Worm (Caenorhabditis elegans): ENCODE results near the gene slc-36.5.

slc-36.5 gene

ce11 chrII:6858835-6859234, 18.0 kb downstream of the slc-36.5 start (continued):
- TF ChIP-seq spr-3 (GFP tag; optimal IDR thresholded peaks at IDR 0.05) (no peak), zfp-3 (GFP tag; conservative IDR thresholded peaks at IDR 0.05) (no peak), hmg-1.1 (GFP tag; IDR thresholded peaks at IDR 0.05) (peak; percentile 71), nhr-77 (tag; optimal IDR thresholded peaks at IDR 0.05) (no peak), aha-1 (tag) (no peak), nhr-237 (tag; optimal IDR thresholded peaks at IDR 0.05) (no peak), nhr-76 (tag; optimal IDR thresholded peaks at IDR 0.05) (no peak), gei-8 (GFP tag; optimal IDR thresholded peaks at IDR 0.05) (no peak), unc-39 (tag; optimal IDR thresholded peaks at IDR 0.05) (no peak), mes-2 (tag; optimal IDR thresholded peaks at IDR 0.05; ENCODE audit: poor library complexity, severe bottlenecking) (peak; percentile 74), nhr-6 (tag; optimal IDR thresholded peaks at IDR 0.05) (peak; percentile 2), Y75B8A.6 (GFP tag; IDR thresholded peaks at IDR 0.05) (no peak), ceh-44 (GFP tag; IDR thresholded peaks at IDR 0.05) (no peak), zip-11 (GFP tag; IDR thresholded peaks at IDR 0.05) (no peak), set-16 (GFP tag; IDR thresholded peaks at IDR 0.05) (no peak), fkh-10 (GFP tag; optimal IDR thresholded peaks at IDR 0.05) (no peak), nhr-41 (GFP tag; IDR thresholded peaks at IDR 0.05) (0 out of 2 replicates have a peak, but pooled peaks have one; percentile 16), nhr-28 (tag; optimal IDR thresholded peaks at IDR 0.05) (peak; percentile 84), daf-19 (GFP tag; conservative IDR thresholded peaks at IDR 0.05) (no peak), madf-9 (GFP tag; conservative IDR thresholded peaks at IDR 0.05) (no peak), lin-29 (GFP tag; IDR thresholded peaks at IDR 0.05) (no peak), ZK337.2 (GFP tag; IDR thresholded peaks at IDR 0.05) (no peak), dpl-1 (GFP tag; optimal IDR thresholded peaks at IDR 0.05) (peak; percentile 35), F26F4.8 (GFP tag; conservative IDR thresholded peaks at IDR 0.05) (no peak), hlh-30 (tag; optimal IDR thresholded peaks at IDR 0.05; ENCODE audit: insufficient read depth) (peak; percentile 4), snpc-1.2 (GFP tag; IDR thresholded peaks at IDR 0.05) (no peak), nhr-102 (tag; optimal IDR thresholded peaks at IDR 0.05) (no peak), spr-1 (tag; optimal IDR thresholded peaks at IDR 0.05) (no peak), nhr-11 (tag; optimal IDR thresholded peaks at IDR 0.05) (no peak), rbr-2 (tag; optimal IDR thresholded peaks at IDR 0.05) (peak; percentile 17), fos-1 (tag; optimal IDR thresholded peaks at IDR 0.05) (no peak), lin-13 (GFP tag; optimal IDR thresholded peaks at IDR 0.05) (no peak), Y48G9A.11 (GFP tag; IDR thresholded peaks at IDR 0.05) (no peak), cey-2 (tag; optimal IDR thresholded peaks at IDR 0.05; ENCODE audit: borderline replicate concordance, insufficient read depth) (no peak), ZK546.5 (tag; optimal IDR thresholded peaks at IDR 0.05) (no peak), ztf-11 (tag; optimal IDR thresholded peaks at IDR 0.05) (no peak), ctbp-1 (GFP tag; IDR thresholded peaks at IDR 0.05) (no peak)

- TF ChIP-seq F37D6.2 (tag; optimal IDR thresholded peaks at IDR 0.05) (no peak), Y5F2A.4 (GFP tag; optimal IDR thresholded peaks at IDR 0.05) (no peak), ztf-7 (tag; optimal IDR thresholded peaks at IDR 0.05) (no peak), lin-15B (tag; optimal IDR thresholded peaks at IDR 0.05) (no peak), nhr-42 (GFP tag; IDR thresholded peaks at IDR 0.05) (no peak), aha-1 (tag) (peak; percentile 50)
Observed at ce11 chrII:6858201-6858600, 18.7 kb downstream of the slc-36.5 start, which contains the start of gene dnj-5. Gene dnj-5 (minus strand): TSS chrII:6858301.
